Worm (Caenorhabditis elegans) whole organism, young adult: Measurements from ENCODE around the gene ZC449.1.

ENCODE experiments used
- B0019.2 ChIP-seq: fragments of 200-800 bp; sonication (Bioruptor generic); conservative IDR thresholded peaks from 2 replicates; pipeline ENCODE4 v1.3.6; 2022; ENCODE audit warnings: missing genetic modification reagents, missing genetic modification characterization, missing compliant biosample characterization
- F37B4.10 ChIP-seq: fragments of 200-800 bp; sonication (Bioruptor generic); IDR thresholded peaks from 2 replicates; pipeline ENCODE4 v1.3.6; 2022; ENCODE audit warnings: missing genetic modification characterization, missing compliant biosample characterization
- F52B5.7 ChIP-seq: sonication (generic microtip); optimal IDR thresholded peaks from 2 replicates; lab custom pipeline; 2016; ENCODE audit warnings: mild to moderate bottlenecking, missing genetic modification characterization, missing compliant biosample characterization
- F55B11.4 ChIP-seq: sonication (generic microtip); optimal IDR thresholded peaks from 2 replicates; lab custom pipeline; 2016; ENCODE audit warnings: missing compliant biosample characterization, missing genetic modification characterization, borderline replicate concordance; ENCODE audit not compliant: insufficient read depth
- F57A8.1 ChIP-seq: fragments of 200-800 bp; sonication (Bioruptor generic); optimal IDR thresholded peaks from 2 replicates; lab custom pipeline; 2018; ENCODE audit warnings: mild to moderate bottlenecking, missing genetic modification characterization, moderate library complexity, missing compliant biosample characterization
- F57C9.4 ChIP-seq: sonication (generic microtip); optimal IDR thresholded peaks from 2 replicates; lab custom pipeline; 2017; ENCODE audit warnings: mild to moderate bottlenecking, missing genetic modification characterization, missing compliant biosample characterization
- K11D2.4 ChIP-seq: fragments of 200-800 bp; sonication (Bioruptor generic); IDR thresholded peaks from 2 replicates; pipeline ENCODE4 v1.3.6; 2022; ENCODE audit warnings: missing genetic modification reagents, missing genetic modification characterization, missing compliant biosample characterization
- T26A5.8 ChIP-seq: sonication (generic microtip); optimal IDR thresholded peaks from 2 replicates; lab custom pipeline; 2016; ENCODE audit warnings: missing genetic modification characterization, missing compliant biosample characterization
- Y53F4B.3 ChIP-seq: fragments of 200-800 bp; sonication (Bioruptor generic); IDR thresholded peaks from 2 replicates; pipeline ENCODE4 v1.3.6; 2022; ENCODE audit warnings: missing genetic modification reagents, missing genetic modification characterization, missing compliant biosample characterization
- Y53G8AR.9 ChIP-seq: fragments of 200-800 bp; sonication (Bioruptor generic); conservative IDR thresholded peaks from 2 replicates; pipeline ENCODE4 v1.3.6; 2022; ENCODE audit warnings: missing genetic modification reagents, missing genetic modification characterization, missing compliant biosample characterization
- ZK185.1 ChIP-seq: sonication (generic microtip); optimal IDR thresholded peaks from 2 replicates; lab custom pipeline; 2016; ENCODE audit warnings: mild to moderate bottlenecking, missing genetic modification characterization, missing compliant biosample characterization; ENCODE audit not compliant: poor library complexity, severe bottlenecking
- aptf-2 ChIP-seq: fragments of 200-800 bp; sonication (Bioruptor generic); conservative IDR thresholded peaks from 2 replicates; pipeline ENCODE4 v1.3.6; 2022; ENCODE audit warnings: missing genetic modification reagents, missing genetic modification characterization, missing compliant biosample characterization
- attf-6 ChIP-seq: fragments of 200-800 bp; sonication (Bioruptor generic); IDR thresholded peaks from 2 replicates; pipeline ENCODE4 v1.3.6; 2022; ENCODE audit warnings: missing genetic modification reagents, missing genetic modification characterization, missing compliant biosample characterization
- bed-1 ChIP-seq: fragments of 200-800 bp; sonication (Bioruptor generic); IDR thresholded peaks from 2 replicates; pipeline ENCODE4 v1.3.6; 2022; ENCODE audit warnings: missing genetic modification reagents, missing genetic modification characterization, missing compliant biosample characterization
- cebp-1 ChIP-seq, 2 experiments: fragments of 200-800 bp in 1 of 2; sonication (Bioruptor generic) in 1 of 2; sonication (generic microtip) in 1 of 2; IDR thresholded peaks in 1 of 2; optimal IDR thresholded peaks in 1 of 2; 2 replicates each; pipeline versions ENCODE4 v1.3.6 to Lab custom; 2017 to 2022; ENCODE audit warnings: missing compliant biosample characterization in 2 of 2, missing genetic modification characterization in 2 of 2, mild to moderate bottlenecking in 1 of 2, missing genetic modification reagents in 1 of 2, moderate library complexity in 1 of 2
- ceh-100 ChIP-seq: fragments of 200-800 bp; sonication (Bioruptor generic); IDR thresholded peaks from 2 replicates; pipeline ENCODE4 v1.3.6; 2022; ENCODE audit warnings: missing genetic modification reagents, missing genetic modification characterization, missing compliant biosample characterization
- ceh-91 ChIP-seq: fragments of 200-800 bp; sonication (Bioruptor generic); IDR thresholded peaks from 2 replicates; pipeline ENCODE4 v1.3.6; 2022; ENCODE audit warnings: missing genetic modification reagents, missing genetic modification characterization, missing compliant biosample characterization
- efl-1 ChIP-seq: fragments of 150-350 bp; optimal IDR thresholded peaks from 2 replicates; lab custom pipeline; 2014; ENCODE audit warnings: missing biosample characterization, missing genetic modification reagents, missing genetic modification characterization
- him-1 ChIP-seq: sonication (generic microtip); optimal IDR thresholded peaks from 2 replicates; lab custom pipeline; 2016; ENCODE audit warnings: missing genotype, missing genetic modification reagents, missing genetic modification characterization, missing compliant biosample characterization
- hlh-26 ChIP-seq: fragments of 200-800 bp; sonication (Bioruptor generic); conservative IDR thresholded peaks from 2 replicates; pipeline ENCODE4 v1.3.6; 2022; ENCODE audit warnings: missing genetic modification reagents, missing genetic modification characterization, missing compliant biosample characterization
- hsf-1 ChIP-seq: fragments of 200-800 bp; sonication (Bioruptor generic); IDR thresholded peaks from 2 replicates; pipeline ENCODE4 v1.3.6; 2022; ENCODE audit warnings: missing genetic modification reagents, missing genetic modification characterization, missing compliant biosample characterization
- lag-1 ChIP-seq: fragments of 200-800 bp; sonication (Bioruptor generic); IDR thresholded peaks from 2 replicates; pipeline ENCODE4 v1.3.6; 2022; ENCODE audit warnings: missing genetic modification reagents, missing genetic modification characterization, missing compliant biosample characterization
- let-526 ChIP-seq: fragments of 200-800 bp; sonication (Bioruptor generic); IDR thresholded peaks from 2 replicates; pipeline ENCODE4 v1.3.6; 2022; ENCODE audit warnings: missing genetic modification reagents, missing genetic modification characterization, missing compliant biosample characterization
- lin-26 ChIP-seq: fragments of 200-800 bp; sonication (Bioruptor generic); IDR thresholded peaks from 2 replicates; pipeline ENCODE4 v1.3.6; 2022; ENCODE audit warnings: missing genetic modification reagents, missing genetic modification characterization, missing compliant biosample characterization
- lin-40 ChIP-seq: sonication (generic microtip); optimal IDR thresholded peaks from 2 replicates; lab custom pipeline; 2016; ENCODE audit warnings: missing genetic modification characterization, mild to moderate bottlenecking, missing compliant biosample characterization, missing genotype, missing genetic modification reagents
- mcd-1 ChIP-seq: fragments of 200-800 bp; sonication (Bioruptor generic); IDR thresholded peaks from 2 replicates; pipeline ENCODE4 v1.3.6; 2022; ENCODE audit warnings: missing genetic modification reagents, missing genetic modification characterization, missing compliant biosample characterization
- mel-28 ChIP-seq: sonication (generic microtip); optimal IDR thresholded peaks from 2 replicates; lab custom pipeline; 2016; ENCODE audit warnings: borderline replicate concordance, mild to moderate bottlenecking, missing genetic modification characterization, missing compliant biosample characterization
- mes-4 ChIP-seq: sonication (generic microtip); optimal IDR thresholded peaks from 2 replicates; lab custom pipeline; 2016; ENCODE audit warnings: missing genotype, missing genetic modification characterization, missing compliant biosample characterization
- mxl-1 ChIP-seq: sonication (generic microtip); optimal IDR thresholded peaks from 2 replicates; lab custom pipeline; 2016; ENCODE audit warnings: missing genetic modification characterization, missing compliant biosample characterization
- nhr-179 ChIP-seq: sonication (generic microtip); optimal IDR thresholded peaks from 2 replicates; lab custom pipeline; 2016; ENCODE audit warnings: mild to moderate bottlenecking, missing genetic modification characterization, missing compliant biosample characterization
- nhr-80 ChIP-seq: sonication (generic microtip); optimal IDR thresholded peaks from 2 replicates; lab custom pipeline; 2016; ENCODE audit warnings: missing genetic modification characterization, missing compliant biosample characterization
- pbrm-1 ChIP-seq: fragments of 200-800 bp; sonication (Bioruptor generic); IDR thresholded peaks from 2 replicates; pipeline ENCODE4 v1.3.6; 2022; ENCODE audit warnings: missing genetic modification reagents, missing genetic modification characterization, missing compliant biosample characterization
- pha-4 ChIP-seq: fragments of 150-350 bp; sonication (generic microtip); optimal IDR thresholded peaks from 2 replicates; lab custom pipeline; 2014; ENCODE audit warnings: missing biosample characterization, missing genetic modification reagents, missing genetic modification characterization
- rcor-1 ChIP-seq: fragments of 200-800 bp; sonication (Bioruptor generic); IDR thresholded peaks from 2 replicates; pipeline ENCODE4 v1.3.6; 2022; ENCODE audit warnings: missing genetic modification reagents, missing genetic modification characterization, missing compliant biosample characterization
- sdz-38 ChIP-seq: sonication (generic microtip); optimal IDR thresholded peaks from 2 replicates; lab custom pipeline; 2016; ENCODE audit warnings: missing genotype, missing genetic modification characterization, missing compliant biosample characterization
- sea-2 ChIP-seq: fragments of 200-800 bp; sonication (Bioruptor generic); IDR thresholded peaks from 2 replicates; pipeline ENCODE4 v1.3.6; 2022; ENCODE audit warnings: missing genetic modification characterization, missing compliant biosample characterization
- snpc-3.4 ChIP-seq: sonication (generic microtip); optimal IDR thresholded peaks from 2 replicates; lab custom pipeline; 2017; ENCODE audit warnings: missing genetic modification characterization, mild to moderate bottlenecking, missing compliant biosample characterization, antibody characterized with exemption, moderate library complexity, missing genotype, missing genetic modification reagents
- sptf-2 ChIP-seq: fragments of 200-800 bp; sonication (Bioruptor generic); optimal IDR thresholded peaks from 2 replicates; lab custom pipeline; 2018; ENCODE audit warnings: mild to moderate bottlenecking, missing genetic modification characterization, missing compliant biosample characterization
- tbp1 ChIP-seq: fragments of 200-800 bp; sonication (Bioruptor generic); optimal IDR thresholded peaks from 2 replicates; lab custom pipeline; 2018; ENCODE audit warnings: mild to moderate bottlenecking, missing genetic modification characterization, missing compliant biosample characterization
- tbx-9 ChIP-seq: sonication (generic microtip); optimal IDR thresholded peaks from 2 replicates; lab custom pipeline; 2016; ENCODE audit warnings: borderline replicate concordance, missing genetic modification characterization, inconsistent platforms, missing compliant biosample characterization
- unc-62 ChIP-seq: fragments of 150-350 bp; optimal IDR thresholded peaks from 2 replicates; lab custom pipeline; 2014; ENCODE audit warnings: missing biosample characterization, missing genetic modification reagents, missing genetic modification characterization
- xnd-1 ChIP-seq: sonication (generic microtip); optimal IDR thresholded peaks from 2 replicates; lab custom pipeline; 2016; ENCODE audit warnings: missing genotype, missing genetic modification reagents, missing genetic modification characterization, missing compliant biosample characterization
- zim-3 ChIP-seq: sonication (generic microtip); optimal IDR thresholded peaks from 2 replicates; lab custom pipeline; 2017; ENCODE audit warnings: mild to moderate bottlenecking, missing genetic modification characterization, moderate library complexity, missing compliant biosample characterization
- ztf-22 ChIP-seq: fragments of 200-800 bp; sonication (Bioruptor generic); optimal IDR thresholded peaks from 2 replicates; lab custom pipeline; 2018; ENCODE audit warnings: mild to moderate bottlenecking, missing genetic modification characterization, moderate library complexity, missing compliant biosample characterization
- ztf-26 ChIP-seq: sonication (generic microtip); optimal IDR thresholded peaks from 2 replicates; lab custom pipeline; 2017; ENCODE audit warnings: missing genetic modification characterization, missing compliant biosample characterization
- ztf-28 ChIP-seq: fragments of 200-800 bp; sonication (Bioruptor generic); IDR thresholded peaks from 2 replicates; pipeline ENCODE4 v1.3.6; 2022; ENCODE audit warnings: missing genetic modification reagents, missing genetic modification characterization, missing compliant biosample characterization

The ZC449.1 gene

ce11 chrX:5067796-5068195, 43.6 kb downstream of the ZC449.1 start, which contains the start of gene clc-7:
clc-7 (plus strand) TSS chrX:5068096.
- no peak for TF ChIP-seq F57C9.4
- no peak for TF ChIP-seq lin-40 (tag; lab: Kevin White, UChicago)
- no peak for TF ChIP-seq Y53F4B.3 (GFP tag; lab: Robert Waterston, UW)
- no peak for TF ChIP-seq T26A5.8 (tag; lab: Kevin White, UChicago)
- no peak for TF ChIP-seq mcd-1 (GFP tag; lab: Robert Waterston, UW)
- no peak for TF ChIP-seq sea-2 (GFP tag; lab: Robert Waterston, UW)
- no peak for TF ChIP-seq tbp1
- TF ChIP-seq F57A8.1 (GFP tag; lab: Kevin White, UChicago) = no peak
- TF ChIP-seq zim-3 (tag; lab: Kevin White, UChicago) = no peak
- TF ChIP-seq B0019.2 = no peak

DNA sequence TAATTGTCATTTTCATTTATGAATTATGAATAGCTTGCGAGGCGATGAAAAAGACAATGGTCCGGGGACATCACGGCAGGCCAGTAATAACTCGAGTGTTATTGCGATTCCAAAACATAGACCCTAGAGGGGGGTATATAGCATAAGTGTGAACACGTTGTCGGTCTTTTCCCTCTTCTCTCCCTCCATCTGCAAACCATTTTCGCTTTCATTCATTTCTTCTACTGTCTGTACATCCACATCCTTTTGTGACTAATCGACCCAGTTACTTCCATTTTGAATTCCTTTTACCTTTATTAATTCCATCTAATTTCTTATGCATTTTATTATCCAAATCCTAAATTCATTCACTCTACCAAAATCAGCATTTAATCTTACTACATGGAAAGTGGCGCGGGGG, 46.8 kb downstream of the ZC449.1 start:
- TF ChIP-seq F52B5.7 (tag; lab: Kevin White, UChicago) (no peak), snpc-3.4 (tag; lab: Kevin White, UChicago) (no peak), ztf-28 (GFP tag; lab: Robert Waterston, UW) (no peak), tbx-9 (tag; lab: Kevin White, UChicago) (no peak), cebp-1 (GFP tag; IDR thresholded peaks at IDR 0.05; lab: Robert Waterston, UW) (no peak), cebp-1 (tag; optimal IDR thresholded peaks at IDR 0.05; lab: Kevin White, UChicago) (no peak), zim-3 (tag; lab: Kevin White, UChicago) (no peak), ztf-26 (tag; lab: Kevin White, UChicago) (no peak)

DNA sequence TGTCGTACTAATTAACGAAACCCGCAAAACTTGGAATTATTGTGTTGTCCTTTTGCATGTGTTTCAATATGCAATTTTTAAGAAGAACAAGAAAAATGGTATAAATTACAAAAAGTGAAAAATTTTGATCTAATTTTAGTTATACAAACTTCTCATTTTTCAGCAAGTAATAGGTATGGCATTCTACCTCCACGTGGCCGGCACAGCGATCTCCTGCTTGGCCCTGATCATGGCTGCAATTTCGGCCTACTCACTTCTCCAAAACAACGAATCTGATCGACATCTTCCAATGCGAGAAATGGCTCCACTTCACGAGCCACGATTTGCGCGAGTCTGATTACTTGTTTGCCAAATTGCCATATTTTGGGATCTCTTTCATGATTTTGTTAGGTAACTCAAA, 49.7 kb downstream of the ZC449.1 start:
- TF ChIP-seq attf-6 (GFP tag; lab: Robert Waterston, UW) (no peak), hlh-26 (GFP tag; lab: Robert Waterston, UW) (no peak), mxl-1 (tag; lab: Kevin White, UChicago) (no peak), sdz-38 (tag; lab: Kevin White, UChicago) (no peak), lin-40 (tag; lab: Kevin White, UChicago) (no peak), ztf-22 (GFP tag; lab: Kevin White, UChicago) (no peak), let-526 (no peak), ceh-100 (GFP tag; lab: Robert Waterston, UW) (no peak), efl-1 (no peak), him-1 (tag; lab: Kevin White, UChicago) (no peak), nhr-179 (tag; lab: Kevin White, UChicago) (no peak), sptf-2 (GFP tag; lab: Kevin White, UChicago) (no peak), F55B11.4 (no peak), lin-26 (GFP tag; lab: Robert Waterston, UW) (no peak), mes-4 (tag; lab: Kevin White, UChicago) (no peak), nhr-80 (tag; lab: Kevin White, UChicago) (no peak), xnd-1 (tag; lab: Kevin White, UChicago) (no peak), Y53G8AR.9 (GFP tag; lab: Robert Waterston, UW) (no peak), pha-4 (no peak), hsf-1 (no peak)

- TF ChIP-seq aptf-2 (no peak), nhr-179 (tag; lab: Kevin White, UChicago) (no peak), pbrm-1 (GFP tag; lab: Robert Waterston, UW) (no peak), ZK185.1 (no peak), K11D2.4 (GFP tag; lab: Robert Waterston, UW) (no peak), bed-1 (GFP tag; lab: Robert Waterston, UW) (no peak), F37B4.10 (GFP tag; lab: Robert Waterston, UW) (no peak), mel-28 (tag; lab: Kevin White, UChicago) (no peak), lag-1 (GFP tag; lab: Robert Waterston, UW) (no peak), lin-26 (GFP tag; lab: Robert Waterston, UW) (no peak), unc-62 (GFP tag; lab: Kevin White, UChicago) (no peak), ceh-91 (GFP tag; lab: Robert Waterston, UW) (no peak), rcor-1 (GFP tag; lab: Robert Waterston, UW) (no peak)
Observed at ce11 chrX:5075538-5075937, 51.3 kb downstream of the ZC449.1 start.
